Worm (Caenorhabditis elegans): Measurements from ENCODE around the gene Y51H7C.13.
"Not testable (repeated sequence)": the region's sequence is repeated elsewhere in the genome, so short reads cannot be mapped to it uniquely, and the experiment has no call there.

Y51H7C.13 gene

ce11 chrII:1467711-1468110, 1.4 kb upstream of the Y51H7C.13 start, which contains the start of gene Y51H7C.1:
TSS of gene Y51H7C.1 (plus strand) at chrII:1467727.
- not testable (repeated sequence) for TF ChIP-seq tbx-8 (GFP tag; optimal IDR thresholded peaks at IDR 0.05); M03D4.4 (tag; optimal IDR thresholded peaks at IDR 0.05); ceh-83 (GFP tag; optimal IDR thresholded peaks at IDR 0.05)

ce11 chrII:1446696-1447293, 19.6 kb downstream of the Y51H7C.13 start, which contains the start of gene Y51H7C.12:
TSS of gene Y51H7C.12 (minus strand) at chrII:1446746.
- not testable (repeated sequence) for TF ChIP-seq ham-2 (GFP tag; optimal IDR thresholded peaks at IDR 0.05); elt-1 (tag; optimal IDR thresholded peaks at IDR 0.05; ENCODE audit: borderline replicate concordance, insufficient read depth); nhr-76 (tag; optimal IDR thresholded peaks at IDR 0.05)

- TF ChIP-seq nhr-28 (tag; optimal IDR thresholded peaks at IDR 0.05) = no peak
- TF ChIP-seq flh-1 (GFP tag; optimal IDR thresholded peaks at IDR 0.05) = no peak
- TF ChIP-seq nhr-2 (tag; optimal IDR thresholded peaks at IDR 0.05) = no peak
- TF ChIP-seq ceh-39 (tag; optimal IDR thresholded peaks at IDR 0.05) = no peak
- TF ChIP-seq sem-2 (GFP tag; optimal IDR thresholded peaks at IDR 0.05) = no peak
These were observed 21.4 kb downstream of the Y51H7C.13 start, which contains the start of gene scl-17 for ce11 chrII:1444911-1445310. TSS of gene scl-17 (plus strand) at chrII:1445211.

ce11 chrII:1441479-1441878, 24.9 kb downstream of the Y51H7C.13 start:
- TF ChIP-seq sptf-1 (tag; optimal IDR thresholded peaks at IDR 0.05) = no peak
- no peak for TF ChIP-seq elt-1 (tag; optimal IDR thresholded peaks at IDR 0.05; ENCODE audit: borderline replicate concordance, insufficient read depth)
- TF ChIP-seq unc-62 (GFP tag; optimal IDR thresholded peaks at IDR 0.05) = no peak
- no peak for TF ChIP-seq mls-2 (tag; optimal IDR thresholded peaks at IDR 0.05)
- TF ChIP-seq nhr-2 (tag; optimal IDR thresholded peaks at IDR 0.05) = no peak
- no peak for TF ChIP-seq zip-8 (tag; optimal IDR thresholded peaks at IDR 0.05)
- no peak for TF ChIP-seq drap-1 (GFP tag; optimal IDR thresholded peaks at IDR 0.05)
- TF ChIP-seq ham-2 (GFP tag; optimal IDR thresholded peaks at IDR 0.05) = no peak
- no peak for TF ChIP-seq nhr-28 (tag; optimal IDR thresholded peaks at IDR 0.05)
- no peak for TF ChIP-seq pha-4 (tag; optimal IDR thresholded peaks at IDR 0.05)
- TF ChIP-seq cnd-1 (tag; optimal IDR thresholded peaks at IDR 0.05) = no peak
- TF ChIP-seq mep-1 (tag; optimal IDR thresholded peaks at IDR 0.05) = no peak
- no peak for TF ChIP-seq nhr-12 (tag; optimal IDR thresholded peaks at IDR 0.05)
- no peak for TF ChIP-seq lin-32 (GFP tag; optimal IDR thresholded peaks at IDR 0.05)
- no peak for TF ChIP-seq ceh-83 (GFP tag; optimal IDR thresholded peaks at IDR 0.05)
- TF ChIP-seq snpc-4 (tag; optimal IDR thresholded peaks at IDR 0.05) = no peak

ce11 chrII:1438336-1438589, 28.1 kb downstream of the Y51H7C.13 start, which contains the start of gene Y51H7C.3:
TSS of gene Y51H7C.3 (plus strand) at chrII:1438490.
- no peak for TF ChIP-seq ceh-39 (tag; optimal IDR thresholded peaks at IDR 0.05)
- no peak for TF ChIP-seq nhr-2 (tag; optimal IDR thresholded peaks at IDR 0.05)
- TF ChIP-seq bed-3 (GFP tag; optimal IDR thresholded peaks at IDR 0.05) = no peak
- TF ChIP-seq drap-1 (GFP tag; optimal IDR thresholded peaks at IDR 0.05) = no peak
- no peak for TF ChIP-seq tbx-8 (GFP tag; optimal IDR thresholded peaks at IDR 0.05)
- no peak for TF ChIP-seq hlh-1 (tag; optimal IDR thresholded peaks at IDR 0.05)
- no peak for TF ChIP-seq mep-1 (tag; optimal IDR thresholded peaks at IDR 0.05)
- no peak for TF ChIP-seq nhr-237 (tag; optimal IDR thresholded peaks at IDR 0.05)
- TF ChIP-seq elt-1 (tag; optimal IDR thresholded peaks at IDR 0.05; ENCODE audit: borderline replicate concordance, insufficient read depth) = no peak
- no peak for TF ChIP-seq ham-2 (GFP tag; optimal IDR thresholded peaks at IDR 0.05)
- no peak for TF ChIP-seq M03D4.4 (tag; optimal IDR thresholded peaks at IDR 0.05)

ce11 chrII:1437449-1438335, 28.7 kb downstream of the Y51H7C.13 start, which contains the start of gene nol-6:
TSS of gene nol-6 (minus strand) at chrII:1437499.
- TF ChIP-seq lsy-2 (tag; optimal IDR thresholded peaks at IDR 0.05) (peak; percentile 8), mep-1 (tag; optimal IDR thresholded peaks at IDR 0.05) (peak; percentile 9), flh-1 (GFP tag; optimal IDR thresholded peaks at IDR 0.05) (no peak), ces-1 (GFP tag; optimal IDR thresholded peaks at IDR 0.05) (peak; percentile 40)

Data from whole organism, mixed stage, embryonic.